Fruit fly (Drosophila melanogaster): Measurements from ENCODE around the gene msd1.

DNA sequence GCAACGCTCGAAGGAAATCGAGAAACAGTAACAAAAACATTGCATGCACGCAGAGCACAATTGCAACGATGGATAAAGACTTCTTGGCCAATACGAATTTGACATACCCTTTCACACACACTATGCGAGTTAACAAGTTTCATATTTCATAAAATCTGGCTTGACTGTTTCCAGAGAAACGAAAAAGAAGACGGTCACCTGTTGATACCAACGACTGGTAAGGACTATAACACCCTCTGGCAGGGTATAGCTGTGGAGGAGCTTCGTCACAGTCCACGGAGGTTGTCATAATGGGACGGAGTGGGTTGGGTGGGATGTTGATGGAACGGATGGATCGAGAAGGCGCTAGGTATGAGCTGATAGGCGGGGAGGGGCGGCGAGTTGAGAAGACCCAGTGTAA, 16.7 kb downstream of the msd1 start:
- no peak for TF ChIP-seq psq (optimal IDR thresholded peaks at IDR 0.05)
- TF ChIP-seq pan (optimal IDR thresholded peaks at IDR 0.05), result no peak
- no peak for TF ChIP-seq EcR (GFP tag; optimal IDR thresholded peaks at IDR 0.05)
- TF ChIP-seq usp (GFP tag; optimal IDR thresholded peaks at IDR 0.05), result no peak

All from whole organism.